Fruit fly (Drosophila melanogaster) whole organism, embryonic: ENCODE results near the gene sky.

ENCODE experiments used
- Aef1 ChIP-seq: fragments of 200-800 bp; sonication (Bioruptor generic); IDR thresholded peaks from 3 replicates; pipeline ENCODE4 v1.3.6; 2022; ENCODE audit warnings: missing biosample characterization, missing genetic modification characterization
- BEAF-32 ChIP-seq: fragments of 200-800 bp; sonication (Bioruptor generic); optimal IDR thresholded peaks from 3 replicates; lab custom pipeline; 2017; ENCODE audit warnings: missing biosample characterization, missing genetic modification characterization, mild to moderate bottlenecking, moderate library complexity, missing genetic modification reagents
- Bgb ChIP-seq: fragments of 200-800 bp; sonication (Bioruptor generic); IDR thresholded peaks from 2 replicates; pipeline ENCODE4 v1.3.6; 2022; ENCODE audit warnings: missing biosample characterization, missing genetic modification characterization; ENCODE audit not compliant: partially characterized antibody
- CG11723 ChIP-seq: fragments of 200-800 bp; sonication (Bioruptor generic); optimal IDR thresholded peaks from 2 replicates; lab custom pipeline; 2017; ENCODE audit warnings: missing biosample characterization, mild to moderate bottlenecking, missing genetic modification characterization
- CG13296 ChIP-seq: fragments of 200-800 bp; sonication (Bioruptor generic); optimal IDR thresholded peaks from 3 replicates; lab custom pipeline; 2018; ENCODE audit warnings: missing biosample characterization, mild to moderate bottlenecking, missing genetic modification characterization
- CG14441 ChIP-seq: fragments of 200-800 bp; sonication (Bioruptor generic); IDR thresholded peaks from 2 replicates; pipeline ENCODE4 v1.3.6; 2022; ENCODE audit warnings: missing biosample characterization, missing genetic modification characterization
- CG15479 ChIP-seq: fragments of 200-800 bp; sonication (Bioruptor generic); optimal IDR thresholded peaks from 3 replicates; lab custom pipeline; 2019; ENCODE audit warnings: missing biosample characterization, mild to moderate bottlenecking, missing genetic modification characterization, moderate library complexity
- CG15696 ChIP-seq: fragments of 200-800 bp; sonication (Bioruptor generic); optimal IDR thresholded peaks from 2 replicates; lab custom pipeline; 2019; ENCODE audit warnings: missing biosample characterization, mild to moderate bottlenecking, missing genetic modification characterization, moderate library complexity
- CG1602 ChIP-seq: fragments of 200-800 bp; sonication (Bioruptor generic); optimal IDR thresholded peaks from 3 replicates; lab custom pipeline; 2016; ENCODE audit warnings: missing biosample characterization, missing genetic modification characterization
- CG17612 ChIP-seq: fragments of 200-800 bp; sonication (Bioruptor generic); IDR thresholded peaks from 2 replicates; pipeline ENCODE4 v1.3.6; 2022; ENCODE audit warnings: missing biosample characterization, missing genetic modification characterization
- CG2678 ChIP-seq: fragments of 200-800 bp; sonication (Bioruptor generic); optimal IDR thresholded peaks from 3 replicates; lab custom pipeline; 2019; ENCODE audit warnings: missing biosample characterization, mild to moderate bottlenecking, missing genetic modification characterization, moderate library complexity
- CG2889 ChIP-seq: fragments of 200-800 bp; sonication (Bioruptor generic); IDR thresholded peaks from 3 replicates; pipeline ENCODE4 v1.3.6; 2022; ENCODE audit warnings: missing biosample characterization, missing genetic modification characterization
- CG30403 ChIP-seq: fragments of 200-800 bp; sonication (Bioruptor generic); optimal IDR thresholded peaks from 3 replicates; lab custom pipeline; 2016; ENCODE audit warnings: missing biosample characterization, missing genetic modification characterization
- CG30431 ChIP-seq: fragments of 200-800 bp; sonication (Bioruptor generic); optimal IDR thresholded peaks from 2 replicates; lab custom pipeline; 2017; ENCODE audit warnings: missing biosample characterization, missing genetic modification characterization
- CG31365 ChIP-seq: fragments of 200-800 bp; sonication (Bioruptor generic); optimal IDR thresholded peaks from 2 replicates; lab custom pipeline; 2018; ENCODE audit warnings: missing biosample characterization, mild to moderate bottlenecking, missing genetic modification characterization
- CG33213 ChIP-seq: fragments of 200-800 bp; sonication (Bioruptor generic); optimal IDR thresholded peaks from 3 replicates; lab custom pipeline; 2016; ENCODE audit warnings: missing biosample characterization, missing genetic modification characterization
- CG4360 ChIP-seq: fragments of 200-800 bp; sonication (Bioruptor generic); IDR thresholded peaks from 2 replicates; pipeline ENCODE4 v1.3.6; 2022; ENCODE audit warnings: missing biosample characterization, missing genetic modification characterization
- CTCF ChIP-seq: fragments of 200-800 bp; sonication (Bioruptor generic); optimal IDR thresholded peaks from 2 replicates; lab custom pipeline; 2017; ENCODE audit warnings: missing biosample characterization, mild to moderate bottlenecking, missing genetic modification characterization, moderate library complexity
- Chrac-16 ChIP-seq: fragments of 200-800 bp; sonication (Bioruptor generic); optimal IDR thresholded peaks from 3 replicates; lab custom pipeline; 2016; ENCODE audit warnings: missing biosample characterization, missing genetic modification characterization
- CrebB ChIP-seq: fragments of 200-800 bp; sonication (Bioruptor generic); optimal IDR thresholded peaks from 3 replicates; lab custom pipeline; 2018; ENCODE audit warnings: missing biosample characterization, mild to moderate bottlenecking, missing genetic modification characterization
- D19B ChIP-seq: fragments of 200-800 bp; sonication (Bioruptor generic); optimal IDR thresholded peaks from 2 replicates; lab custom pipeline; 2017; ENCODE audit warnings: missing biosample characterization, mild to moderate bottlenecking, missing genetic modification characterization
- Dfd ChIP-seq, 2 experiments: fragments of >200 bp; optimal IDR thresholded peaks; 2 replicates each; lab custom pipeline; 2017; ENCODE audit warnings: missing biosample characterization in 2 of 2, missing genetic modification characterization in 2 of 2
- Fer2 ChIP-seq: fragments of 200-800 bp; sonication (Bioruptor generic); optimal IDR thresholded peaks from 2 replicates; lab custom pipeline; 2018; ENCODE audit warnings: missing biosample characterization, mild to moderate bottlenecking, missing genetic modification characterization, moderate library complexity
- Hmr ChIP-seq: fragments of 200-800 bp; sonication (Bioruptor generic); optimal IDR thresholded peaks from 3 replicates; lab custom pipeline; 2017; ENCODE audit warnings: mild to moderate bottlenecking, missing biosample characterization, missing genetic modification reagents, missing genetic modification characterization
- Lim3 ChIP-seq: fragments of 200-800 bp; sonication (Bioruptor generic); IDR thresholded peaks from 2 replicates; pipeline ENCODE4 v1.3.6; 2022; ENCODE audit warnings: missing biosample characterization, missing genetic modification characterization
- MESR4 ChIP-seq: fragments of 200-800 bp; sonication (Bioruptor generic); optimal IDR thresholded peaks from 2 replicates; lab custom pipeline; 2018; ENCODE audit warnings: missing biosample characterization, mild to moderate bottlenecking, missing genetic modification characterization, moderate library complexity
- Sin3A ChIP-seq: fragments of >200 bp; optimal IDR thresholded peaks from 2 replicates; lab custom pipeline; 2018
- Six4 ChIP-seq: fragments of 200-800 bp; sonication (Bioruptor generic); optimal IDR thresholded peaks from 2 replicates; lab custom pipeline; 2016; ENCODE audit warnings: missing biosample characterization, missing genetic modification characterization
- Tbp ChIP-seq: fragments of >200 bp; optimal IDR thresholded peaks from 2 replicates; lab custom pipeline; 2018; ENCODE audit warnings: missing biosample characterization, missing genetic modification characterization
- ab ChIP-seq: fragments of 200-800 bp; sonication (Bioruptor generic); optimal IDR thresholded peaks from 2 replicates; lab custom pipeline; 2016; ENCODE audit warnings: missing biosample characterization, missing genetic modification characterization
- bowl ChIP-seq: fragments of 200-800 bp; sonication (Bioruptor generic); IDR thresholded peaks from 2 replicates; pipeline ENCODE4 v1.3.6; 2022; ENCODE audit warnings: missing biosample characterization, missing genetic modification characterization
- cwo ChIP-seq: fragments of 200-800 bp; sonication (Bioruptor generic); optimal IDR thresholded peaks from 3 replicates; lab custom pipeline; 2017; ENCODE audit warnings: missing biosample characterization, missing genetic modification characterization, mild to moderate bottlenecking, moderate library complexity, missing genetic modification reagents
- dan ChIP-seq: fragments of 200-800 bp; sonication (Bioruptor generic); IDR thresholded peaks from 2 replicates; pipeline ENCODE4 v1.3.6; 2022; ENCODE audit warnings: missing biosample characterization, missing genetic modification characterization
- dm ChIP-seq: fragments of 200-800 bp; sonication (Bioruptor generic); optimal IDR thresholded peaks from 3 replicates; lab custom pipeline; 2016; ENCODE audit warnings: missing biosample characterization, missing genetic modification characterization
- dpn ChIP-seq, 2 experiments: fragments of 200-800 bp; sonication (Bioruptor generic); optimal IDR thresholded peaks; 3 replicates each; lab custom pipeline; 2016; ENCODE audit warnings: missing biosample characterization in 2 of 2, missing genetic modification characterization in 2 of 2
- esg ChIP-seq: fragments of 200-800 bp; sonication (Bioruptor generic); conservative IDR thresholded peaks from 2 replicates; pipeline ENCODE4 v1.3.6; 2022; ENCODE audit warnings: missing biosample characterization, missing genetic modification characterization
- ham ChIP-seq: fragments of 200-800 bp; sonication (Bioruptor generic); IDR thresholded peaks from 2 replicates; pipeline ENCODE4 v1.3.6; 2022; ENCODE audit warnings: missing biosample characterization, missing genetic modification characterization
- hkb ChIP-seq, 2 experiments: fragments of 200-800 bp in 1 of 2; fragments of >200 bp in 1 of 2; sonication (Bioruptor generic) in 1 of 2; IDR thresholded peaks in 1 of 2; optimal IDR thresholded peaks in 1 of 2; 2 replicates each; pipeline versions ENCODE4 v1.3.6 to Lab custom; 2017 to 2022; ENCODE audit warnings: missing biosample characterization in 1 of 2, missing genetic modification characterization in 1 of 2
- jumu ChIP-seq: fragments of 200-800 bp; sonication (Bioruptor generic); optimal IDR thresholded peaks from 3 replicates; lab custom pipeline; 2016; ENCODE audit warnings: missing biosample characterization, missing genetic modification characterization
- otp ChIP-seq: fragments of 200-800 bp; sonication (Bioruptor generic); IDR thresholded peaks from 3 replicates; pipeline ENCODE4, ENCODE4 v1.3.6; 2022; ENCODE audit warnings: missing biosample characterization, missing genetic modification characterization
- psq ChIP-seq: fragments of 200-800 bp; sonication (Bioruptor generic); optimal IDR thresholded peaks from 2 replicates; lab custom pipeline; 2017; ENCODE audit warnings: missing biosample characterization, missing genetic modification characterization
- pzg ChIP-seq: fragments of 200-800 bp; sonication (Bioruptor generic); optimal IDR thresholded peaks from 3 replicates; lab custom pipeline; 2018; ENCODE audit warnings: missing biosample characterization, mild to moderate bottlenecking, missing genetic modification characterization, moderate library complexity
- scrt ChIP-seq: fragments of 200-800 bp; sonication (Bioruptor generic); optimal IDR thresholded peaks from 2 replicates; lab custom pipeline; 2018; ENCODE audit warnings: missing biosample characterization, mild to moderate bottlenecking, missing genetic modification characterization, moderate library complexity
- sd ChIP-seq: fragments of 200-800 bp; sonication (Bioruptor generic); optimal IDR thresholded peaks from 3 replicates; lab custom pipeline; 2018; ENCODE audit warnings: missing biosample characterization, mild to moderate bottlenecking, missing genetic modification characterization, moderate library complexity
- sima ChIP-seq: fragments of 200-800 bp; sonication (Bioruptor generic); optimal IDR thresholded peaks from 2 replicates; lab custom pipeline; 2016; ENCODE audit warnings: missing biosample characterization, missing genetic modification characterization
- tio ChIP-seq: fragments of 200-800 bp; sonication (Bioruptor generic); optimal IDR thresholded peaks from 2 replicates; lab custom pipeline; 2017; ENCODE audit warnings: missing biosample characterization, missing genetic modification characterization, inconsistent platforms
- zen2 ChIP-seq: fragments of 200-800 bp; sonication (Bioruptor generic); IDR thresholded peaks from 3 replicates; pipeline ENCODE4 v1.3.6; 2022; ENCODE audit warnings: missing biosample characterization, missing genetic modification characterization; ENCODE audit not compliant: partially characterized antibody
- zf30C ChIP-seq: fragments of 200-800 bp; sonication (Bioruptor generic); optimal IDR thresholded peaks from 3 replicates; lab custom pipeline; 2018; ENCODE audit warnings: missing biosample characterization, mild to moderate bottlenecking, missing genetic modification characterization
- zfh1 ChIP-seq: fragments of 200-800 bp; sonication (Bioruptor generic); IDR thresholded peaks from 3 replicates; pipeline ENCODE4 v1.3.6; 2022; ENCODE audit warnings: missing biosample characterization, missing genetic modification characterization

Gene sky

DNA sequence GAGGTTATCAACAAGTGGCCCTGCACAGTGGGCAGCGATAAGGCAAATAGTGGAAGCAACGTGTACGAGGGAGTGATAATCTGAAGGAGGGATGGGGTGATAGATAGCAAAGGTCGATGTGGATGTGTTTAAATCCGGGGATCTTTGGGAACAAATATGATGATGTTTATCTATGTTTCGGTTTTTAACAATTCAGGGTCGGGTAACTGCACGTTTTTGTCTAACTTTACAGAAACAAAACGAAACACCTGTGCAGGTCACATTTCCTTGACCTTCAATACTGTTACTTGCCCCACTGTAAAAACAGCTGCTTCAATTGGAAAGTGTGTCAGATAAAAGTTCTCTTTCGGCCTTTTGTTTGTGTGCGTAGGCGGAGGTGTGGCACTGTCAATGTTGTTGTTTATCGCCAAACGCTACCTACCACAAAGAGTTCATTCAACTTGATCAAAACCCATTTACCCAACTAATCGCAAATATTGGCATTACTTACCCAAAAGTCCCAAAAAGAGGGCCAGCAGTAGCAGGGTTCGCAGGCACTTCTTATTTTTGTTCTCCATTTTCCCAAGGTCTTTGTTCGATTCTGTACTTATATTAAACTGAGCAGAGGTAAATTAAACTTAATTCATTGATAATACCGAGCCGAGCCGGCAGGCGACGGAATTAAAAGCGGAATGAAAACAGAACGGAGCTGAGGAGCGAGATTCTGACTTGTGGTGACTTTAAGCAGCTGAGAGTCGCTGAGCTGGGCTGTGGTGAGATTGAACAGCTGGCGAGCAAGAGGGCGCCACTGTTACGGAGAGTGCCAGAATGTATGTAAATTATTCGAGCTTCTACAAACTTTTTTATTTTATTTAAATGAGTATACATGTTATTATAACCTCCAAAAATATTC is 3.7 kb upstream of the sky start, which contains the start of gene Mtp (continued):
- TF ChIP-seq dan = no peak
- TF ChIP-seq ab (GFP tag; lab: Kevin White, UChicago) = peak; percentile 54
- TF ChIP-seq CG30403 (GFP tag; lab: Kevin White, UChicago) = peak; percentile 78
- no peak for TF ChIP-seq zf30C (GFP tag; lab: Kevin White, UChicago)
- peak; percentile 52 for TF ChIP-seq cwo (GFP tag; lab: Kevin White, UChicago)
- TF ChIP-seq D19B (GFP tag; lab: Kevin White, UChicago) = peak; percentile 30
- TF ChIP-seq Bgb (GFP tag; lab: Robert Waterston, UW) = no peak
- peak; percentile 22 for TF ChIP-seq BEAF-32
- no peak; the same call in 2 of the 3 replicates for TF ChIP-seq Aef1 (GFP tag; lab: Robert Waterston, UW)
- TF ChIP-seq CG2678 (tag; lab: Kevin White, UChicago) = peak; percentile 80
- TF ChIP-seq zen2 (GFP tag; lab: Robert Waterston, UW) = no peak
- TF ChIP-seq CG13296 (GFP tag; lab: Kevin White, UChicago) = peak; percentile 27
- no peak for TF ChIP-seq ham (GFP tag; lab: Robert Waterston, UW)
- TF ChIP-seq Fer2 (tag; lab: Kevin White, UChicago) = no peak
- TF ChIP-seq Six4 (GFP tag; lab: Kevin White, UChicago) = peak; percentile 59
- TF ChIP-seq pzg (GFP tag; lab: Kevin White, UChicago) = peak; percentile 45
- TF ChIP-seq CG4360 (GFP tag; lab: Robert Waterston, UW) = 0 out of 2 replicates have a peak, but pooled peaks have one; percentile 23
- peak; percentile 55 for TF ChIP-seq CG15696 (tag; lab: Kevin White, UChicago)
- TF ChIP-seq Tbp (GFP tag; lab: Kevin White, UChicago) = no peak
- TF ChIP-seq psq (GFP tag; lab: Kevin White, UChicago) = peak; percentile 5
- peak; percentile 16 for TF ChIP-seq CG33213 (GFP tag; lab: Kevin White, UChicago)
- peak; percentile 70 for TF ChIP-seq Hmr
- TF ChIP-seq CG31365 (tag; lab: Kevin White, UChicago) = no peak
- peak; percentile 69 for TF ChIP-seq Chrac-16 (GFP tag; lab: Kevin White, UChicago)
- TF ChIP-seq bowl (GFP tag; lab: Robert Waterston, UW) = 0 out of 2 replicates have a peak, but pooled peaks have one; percentile 4
- TF ChIP-seq otp (GFP tag; lab: Robert Waterston, UW) = peak; percentile 62; the same call in 2 of the 3 replicates
- TF ChIP-seq zfh1 (GFP tag; lab: Robert Waterston, UW) = peak; percentile 77
- TF ChIP-seq jumu (GFP tag; lab: Kevin White, UChicago) = peak; percentile 78
- TF ChIP-seq CG2889 (GFP tag; lab: Robert Waterston, UW) = no peak
- no peak for TF ChIP-seq Lim3 (GFP tag; lab: Robert Waterston, UW)
- TF ChIP-seq MESR4 (GFP tag; lab: Kevin White, UChicago) = peak; percentile 19
- TF ChIP-seq CG1602 (GFP tag; lab: Kevin White, UChicago) = peak; percentile 68
- peak; percentile 33 for TF ChIP-seq CG15479 (GFP tag; lab: Kevin White, UChicago)
- TF ChIP-seq CG14441 = peak; percentile 44
- peak; percentile 71 to 81 for TF ChIP-seq dpn (GFP tag; optimal IDR thresholded peaks at IDR 0.05; lab: Kevin White, UChicago)
- TF ChIP-seq CG17612 (GFP tag; lab: Robert Waterston, UW) = no peak
- peak; percentile 69 for TF ChIP-seq esg (GFP tag; lab: Robert Waterston, UW)
- peak; percentile 69 for TF ChIP-seq CG11723 (GFP tag; lab: Kevin White, UChicago)
- TF ChIP-seq CTCF (GFP tag; lab: Kevin White, UChicago) = peak; percentile 96
- TF ChIP-seq sd (tag; lab: Kevin White, UChicago) = peak; percentile 29
- TF ChIP-seq hkb (optimal IDR thresholded peaks at IDR 0.05; lab: Kevin White, UChicago) = no peak
- TF ChIP-seq hkb (GFP tag; IDR thresholded peaks at IDR 0.05; lab: Robert Waterston, UW) = peak; percentile 68
- TF ChIP-seq CrebB (tag; lab: Kevin White, UChicago) = peak; percentile 60
- TF ChIP-seq scrt = peak; percentile 80
- peak; percentile 47 for TF ChIP-seq dm (GFP tag; lab: Kevin White, UChicago)
- peak; percentile 70 for TF ChIP-seq tio (GFP tag; lab: Kevin White, UChicago)
- TF ChIP-seq Dfd (GFP tag; optimal IDR thresholded peaks at IDR 0.05; lab: Kevin White, UChicago) = no peak
- peak; percentile 57 for TF ChIP-seq CG30431
- TF ChIP-seq Sin3A (lab: Kevin White, UChicago) = no peak
- TF ChIP-seq sima (GFP tag; lab: Kevin White, UChicago) = no peak
